Worm (Caenorhabditis elegans) whole organism, L2 larva: ENCODE measurements around the gene W06G6.11.

ENCODE experiments used
- aly-2 ChIP-seq: fragments of 150-350 bp; optimal IDR thresholded peaks from 2 replicates; lab custom pipeline; 2014; ENCODE audit warnings: missing biosample characterization, missing genetic modification characterization
- ama-1 ChIP-seq: fragments of 150-350 bp; optimal IDR thresholded peaks from 2 replicates; lab custom pipeline; 2018; ENCODE audit warnings: inconsistent platforms
- lin-39 ChIP-seq: fragments of 150-350 bp; optimal IDR thresholded peaks from 2 replicates; lab custom pipeline; 2014; ENCODE audit warnings: missing biosample characterization, missing genetic modification reagents, missing genetic modification characterization
- lsy-2 ChIP-seq, 2 experiments: fragments of 150-350 bp in 1 of 2; sonication (generic microtip) in 1 of 2; optimal IDR thresholded peaks; 2 replicates each; lab custom pipeline; 2014 to 2017; ENCODE audit warnings: missing biosample characterization in 2 of 2, missing genetic modification characterization in 2 of 2
- mdl-1 ChIP-seq, 2 experiments: fragments of 150-350 bp in 1 of 2; sonication (generic microtip) in 1 of 2; optimal IDR thresholded peaks; 2 replicates each; lab custom pipeline; 2017; ENCODE audit warnings: missing biosample characterization in 2 of 2, missing genetic modification characterization in 2 of 2
- nhr-129 ChIP-seq: fragments of 150-350 bp; optimal IDR thresholded peaks from 2 replicates; lab custom pipeline; 2014; ENCODE audit warnings: missing biosample characterization, missing genetic modification characterization
- nhr-77 ChIP-seq: fragments of 150-350 bp; optimal IDR thresholded peaks from 2 replicates; lab custom pipeline; 2014; ENCODE audit warnings: missing biosample characterization, missing genetic modification characterization
- sma-9 ChIP-seq, 2 experiments: fragments of 150-350 bp in 1 of 2; sonication (generic microtip) in 1 of 2; optimal IDR thresholded peaks; 2 replicates each; lab custom pipeline; 2014 to 2016; ENCODE audit warnings: missing genetic modification characterization in 2 of 2, mild to moderate bottlenecking in 1 of 2, missing biosample characterization in 1 of 2, missing compliant biosample characterization in 1 of 2, missing genetic modification reagents in 1 of 2, moderate library complexity in 1 of 2
- unc-62 ChIP-seq: fragments of 150-350 bp; optimal IDR thresholded peaks from 2 replicates; lab custom pipeline; 2014; ENCODE audit warnings: missing biosample characterization, missing genetic modification reagents, missing genetic modification characterization
- ztf-11 ChIP-seq: sonication (generic microtip); optimal IDR thresholded peaks from 2 replicates; lab custom pipeline; 2017; ENCODE audit warnings: missing biosample characterization, missing genetic modification characterization
- ztf-4 ChIP-seq: fragments of 150-350 bp; optimal IDR thresholded peaks from 2 replicates; lab custom pipeline; 2014; ENCODE audit warnings: missing biosample characterization, missing genetic modification characterization

- TF ChIP-seq unc-62 (GFP tag; lab: Kevin White, UChicago) (no peak), aly-2 (no peak), mdl-1 (tag; optimal IDR thresholded peaks at IDR 0.05; lab: Kevin White, UChicago) (no peak), sma-9 (GFP tag; optimal IDR thresholded peaks at IDR 0.05; lab: Kevin White, UChicago) (no peak), sma-9 (tag; optimal IDR thresholded peaks at IDR 0.05; lab: Kevin White, UChicago) (no peak), ama-1 (lab: Kevin White, UChicago) (no peak), lsy-2 (tag; optimal IDR thresholded peaks at IDR 0.05; lab: Kevin White, UChicago) (no peak), nhr-77 (tag; lab: Kevin White, UChicago) (no peak), lin-39 (tag; lab: Kevin White, UChicago) (no peak), nhr-129 (no peak), ztf-4 (no peak), ztf-11 (no peak)
Measured at ce11 chrV:16628991-16629390, 20.1 kb downstream of the W06G6.11 start, which contains the start of gene W06G6.2.
